Fruit fly (Drosophila melanogaster): Measurements from ENCODE around the gene CG17666.

DNA sequence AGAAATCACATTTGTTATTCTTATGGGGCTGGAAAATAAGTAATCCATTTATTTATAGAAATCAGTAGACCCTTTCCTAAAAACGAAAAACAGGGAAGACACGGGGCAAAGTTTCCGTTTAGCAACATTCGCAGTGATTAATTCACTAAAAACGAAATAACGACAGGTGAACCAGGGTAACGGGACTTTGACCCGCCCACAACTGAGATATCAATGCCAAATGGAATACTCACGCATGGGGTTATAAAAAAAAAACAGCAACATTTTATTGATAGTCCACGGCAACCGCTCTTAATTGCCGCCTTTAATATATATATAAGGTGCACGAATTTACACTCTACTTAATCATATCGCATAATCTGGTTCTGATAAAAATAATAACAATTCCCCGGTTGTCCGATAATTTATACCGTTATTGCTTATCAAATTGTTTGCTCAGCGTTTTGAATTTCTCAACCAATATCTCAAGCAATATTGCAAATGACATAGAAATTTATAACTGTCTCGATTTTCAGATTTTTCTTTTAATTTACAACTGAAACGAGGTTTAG is 10.6 kb downstream of the CG17666 start:
- no peak for TF ChIP-seq kay (GFP tag; ENCODE audit: borderline replicate concordance)
- TF ChIP-seq Mnt (GFP tag; optimal IDR thresholded peaks at IDR 0.05) = no peak
- TF ChIP-seq CG33017 (tag; optimal IDR thresholded peaks at IDR 0.05) = no peak
